Worm (Caenorhabditis elegans) whole organism, L4/young adult: ENCODE data around the gene Y48C3A.5.
"Not testable (repeated sequence)": the region's sequence is repeated elsewhere in the genome, so short reads cannot be mapped to it uniquely, and the experiment has no call there.

Experiments
- W03F9.2 ChIP-seq: fragments of 150-350 bp; optimal IDR thresholded peaks from 2 replicates; lab custom pipeline; 2014; ENCODE audit warnings: missing biosample characterization, missing genetic modification characterization
- dao-5 ChIP-seq: sonication (generic microtip); optimal IDR thresholded peaks from 2 replicates; lab custom pipeline; 2016; ENCODE audit warnings: missing genotype, missing genetic modification characterization, moderate library complexity, missing compliant biosample characterization
- him-1 ChIP-seq: sonication (generic microtip); optimal IDR thresholded peaks from 2 replicates; lab custom pipeline; 2016; ENCODE audit warnings: missing genotype, missing genetic modification reagents, missing genetic modification characterization, missing compliant biosample characterization

Gene Y48C3A.5

ce11 chrII:13299166-13299805 lies 28.4 kb downstream of the Y48C3A.5 start:
- no peak for TF ChIP-seq dao-5 (tag; lab: Kevin White, UChicago)
- no peak for TF ChIP-seq W03F9.2 (tag; lab: Kevin White, UChicago)
- TF ChIP-seq him-1 (tag; lab: Kevin White, UChicago) = no peak

DNA sequence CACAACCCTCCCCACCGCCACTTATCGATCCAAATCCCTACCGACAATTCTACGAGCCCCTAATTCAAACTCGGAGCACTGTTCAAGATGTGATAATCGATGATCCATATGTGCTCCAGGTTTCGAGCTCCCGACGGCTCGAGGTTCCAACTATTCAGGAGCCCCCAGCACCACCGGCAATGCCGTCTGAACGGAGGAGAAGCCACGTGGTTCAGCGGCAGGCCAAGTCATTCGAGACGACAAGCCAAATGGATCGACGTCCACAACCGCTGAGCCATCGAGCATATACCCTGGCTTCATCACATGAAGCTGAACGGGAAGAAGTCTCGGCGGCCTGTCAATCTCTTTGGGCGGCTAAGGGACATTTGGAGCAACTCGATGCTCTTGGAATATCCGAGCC lies 29.7 kb downstream of the Y48C3A.5 start:
- TF ChIP-seq him-1 (tag; lab: Kevin White, UChicago) (no peak), dao-5 (tag; lab: Kevin White, UChicago) (no peak), W03F9.2 (tag; lab: Kevin White, UChicago) (no peak)

ce11 chrII:13304339-13304938 lies 33.6 kb downstream of the Y48C3A.5 start:
- TF ChIP-seq him-1 (tag; lab: Kevin White, UChicago) = no peak
- no peak for TF ChIP-seq W03F9.2 (tag; lab: Kevin White, UChicago)
- no peak for TF ChIP-seq dao-5 (tag; lab: Kevin White, UChicago)

- not testable (repeated sequence) for TF ChIP-seq him-1, W03F9.2, dao-5 (tag; lab: Kevin White, UChicago)
These were observed 38.1 kb downstream of the Y48C3A.5 start, which contains the start of gene faxc-2 for ce11 chrII:13308990-13309389. faxc-2 (plus strand) TSS chrII:13309290.

- no peak for TF ChIP-seq W03F9.2 (tag; lab: Kevin White, UChicago)
- TF ChIP-seq dao-5 (tag; lab: Kevin White, UChicago) = no peak
- no peak for TF ChIP-seq him-1 (tag; lab: Kevin White, UChicago)
These were observed 39.4 kb downstream of the Y48C3A.5 start for ce11 chrII:13310230-13310629.

- TF ChIP-seq dao-5 (tag; lab: Kevin White, UChicago) = no peak
- no peak for TF ChIP-seq W03F9.2 (tag; lab: Kevin White, UChicago)
- no peak for TF ChIP-seq him-1 (tag; lab: Kevin White, UChicago)
These were observed 45.0 kb downstream of the Y48C3A.5 start for ce11 chrII:13315637-13316523.

- TF ChIP-seq him-1 (tag; lab: Kevin White, UChicago) (no peak), dao-5 (tag; lab: Kevin White, UChicago) (no peak), W03F9.2 (tag; lab: Kevin White, UChicago) (no peak)
These were observed 45.8 kb downstream of the Y48C3A.5 start for ce11 chrII:13316630-13317029.

ce11 chrII:13320811-13321210 lies 49.9 kb downstream of the Y48C3A.5 start, which contains the start of gene mac-1:
mac-1 (minus strand) TSS chrII:13320911.
- TF ChIP-seq him-1 (tag; lab: Kevin White, UChicago) (no peak), W03F9.2 (tag; lab: Kevin White, UChicago) (no peak), dao-5 (tag; lab: Kevin White, UChicago) (no peak)

- TF ChIP-seq dao-5 (tag; lab: Kevin White, UChicago) = no peak
- no peak for TF ChIP-seq him-1 (tag; lab: Kevin White, UChicago)
- TF ChIP-seq W03F9.2 (tag; lab: Kevin White, UChicago) = no peak
These were observed 50.4 kb downstream of the Y48C3A.5 start for ce11 chrII:13321235-13321634.

DNA sequence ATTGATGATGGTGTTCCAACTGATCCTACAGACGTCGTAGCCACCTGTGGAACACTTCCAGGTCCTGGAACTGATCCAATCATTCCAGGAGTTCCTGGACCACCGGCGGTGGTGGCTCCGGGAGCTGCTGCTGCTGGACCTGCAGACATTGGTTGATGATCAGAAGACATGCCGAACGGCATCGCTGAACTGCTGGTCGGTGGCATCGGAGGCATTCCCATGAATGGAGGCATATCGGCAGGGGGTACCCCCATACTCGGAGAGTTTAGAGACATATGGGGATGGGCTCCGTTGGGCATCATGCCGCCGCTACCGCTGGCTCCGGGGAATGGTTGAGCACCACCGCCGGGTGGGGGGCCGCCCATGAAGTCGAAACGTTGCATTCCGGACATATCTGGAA lies 54.4 kb downstream of the Y48C3A.5 start:
- TF ChIP-seq dao-5 (tag; lab: Kevin White, UChicago) = no peak
- no peak for TF ChIP-seq him-1 (tag; lab: Kevin White, UChicago)
- TF ChIP-seq W03F9.2 (tag; lab: Kevin White, UChicago) = no peak

ce11 chrII:13326478-13326877 lies 55.6 kb downstream of the Y48C3A.5 start:
- no peak for TF ChIP-seq dao-5 (tag; lab: Kevin White, UChicago)
- no peak for TF ChIP-seq W03F9.2 (tag; lab: Kevin White, UChicago)
- TF ChIP-seq him-1 (tag; lab: Kevin White, UChicago) = no peak

- no peak for TF ChIP-seq him-1 (tag; lab: Kevin White, UChicago)
- no peak for TF ChIP-seq W03F9.2 (tag; lab: Kevin White, UChicago)
- no peak for TF ChIP-seq dao-5 (tag; lab: Kevin White, UChicago)
These were observed 59.5 kb downstream of the Y48C3A.5 start, which contains the start of gene sam-10 for ce11 chrII:13330359-13330758. sam-10 (minus strand) TSS chrII:13330525.
